Fruit fly (Drosophila melanogaster) whole organism, prepupa: ENCODE results near the gene Gycbeta100B.

Experiments used
- CG1621 ChIP-seq: fragments of 200-800 bp; sonication (Bioruptor generic); optimal IDR thresholded peaks from 3 replicates; lab custom pipeline; 2018; ENCODE audit warnings: missing biosample characterization, mild to moderate bottlenecking, missing genetic modification characterization
- CG16779 ChIP-seq: fragments of 200-800 bp; sonication (Bioruptor generic); optimal IDR thresholded peaks from 3 replicates; lab custom pipeline; 2017; ENCODE audit warnings: missing biosample characterization, mild to moderate bottlenecking, missing genetic modification characterization
- CG3919 ChIP-seq: fragments of 200-800 bp; sonication (Bioruptor generic); optimal IDR thresholded peaks from 3 replicates; lab custom pipeline; 2016; ENCODE audit warnings: missing biosample characterization, missing genetic modification characterization
- Hr4 ChIP-seq: fragments of 200-800 bp; sonication (Bioruptor generic); optimal IDR thresholded peaks from 3 replicates; lab custom pipeline; 2016; ENCODE audit warnings: missing biosample characterization, missing genetic modification characterization
- Smox ChIP-seq: fragments of 200-800 bp; sonication (Bioruptor generic); optimal IDR thresholded peaks from 3 replicates; lab custom pipeline; 2016; ENCODE audit warnings: missing biosample characterization, missing genetic modification characterization
- dsx ChIP-seq: fragments of 200-800 bp; optimal IDR thresholded peaks from 3 replicates; lab custom pipeline; 2019; ENCODE audit warnings: missing biosample characterization, mild to moderate bottlenecking, missing genetic modification characterization, moderate library complexity; ENCODE audit not compliant: poor library complexity, severe bottlenecking

dm6 chr3R:31109126-31109525, 25.1 kb upstream of the Gycbeta100B start, which contains the start of gene Mayo:
- no peak for TF ChIP-seq Hr4 (GFP tag; lab: Kevin White, UChicago)
- no peak for TF ChIP-seq dsx (GFP tag; lab: Kevin White, UChicago)
- TF ChIP-seq Smox, result no peak
- no peak for TF ChIP-seq CG1621
- TF ChIP-seq CG3919 (GFP tag; lab: Kevin White, UChicago), result no peak
- no peak for TF ChIP-seq CG16779 (tag; lab: Kevin White, UChicago)
